Worm (Caenorhabditis elegans): ENCODE measurements around the gene sumv-2.

Gene sumv-2

DNA sequence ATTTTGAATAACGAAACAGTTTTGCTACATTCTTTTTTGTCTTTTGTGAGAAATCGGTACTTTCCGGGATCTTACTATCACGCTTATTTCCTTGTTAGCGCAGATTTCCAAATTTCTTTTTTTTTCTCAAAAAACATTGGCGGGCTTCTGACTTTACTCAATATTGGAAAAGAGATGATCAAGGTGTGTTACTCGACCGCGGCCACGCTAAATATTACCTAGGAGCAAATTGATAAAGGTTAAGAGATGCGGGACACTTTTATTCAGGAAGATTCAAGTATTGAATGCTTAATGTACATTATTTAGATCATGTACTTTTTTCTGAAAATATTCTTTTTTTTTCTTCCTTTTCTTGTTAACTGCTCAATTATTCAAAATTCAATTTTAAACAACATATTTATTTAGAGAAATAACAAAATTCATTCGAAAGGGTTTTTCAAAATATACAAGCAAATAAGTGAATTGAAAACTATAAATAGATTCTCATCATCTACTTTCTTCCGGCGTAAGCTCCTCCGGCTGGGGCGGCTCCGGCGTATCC, 30.0 kb downstream of the sumv-2 start:
- TF ChIP-seq nfya-1 (tag; optimal IDR thresholded peaks at IDR 0.05) (no peak), tbx-2 (tag; optimal IDR thresholded peaks at IDR 0.05) (no peak), fax-1 (tag; optimal IDR thresholded peaks at IDR 0.05) (no peak), ceh-19 (GFP tag; optimal IDR thresholded peaks at IDR 0.05) (no peak), ceh-45 (GFP tag; IDR thresholded peaks at IDR 0.05) (no peak)

DNA sequence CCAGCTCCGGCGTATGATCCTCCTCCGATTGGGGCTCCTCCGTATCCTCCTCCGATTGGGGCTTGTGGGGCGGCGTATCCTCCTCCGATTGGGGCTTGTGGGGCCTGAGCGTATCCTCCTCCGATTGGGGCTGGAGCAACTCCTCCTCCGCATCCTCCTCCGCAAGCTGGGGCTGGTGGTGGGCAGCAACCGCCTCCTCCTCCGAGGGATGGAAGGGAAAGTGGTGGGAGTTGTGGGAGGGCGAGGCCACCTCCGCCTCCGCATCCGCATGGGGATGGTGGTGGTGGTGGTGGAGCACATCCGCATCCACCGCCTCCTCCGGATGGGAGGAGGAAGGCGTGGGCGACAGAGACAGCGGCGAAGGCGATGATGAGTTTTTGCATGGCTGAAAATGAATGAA, 30.5 kb downstream of the sumv-2 start, which contains the start of gene F41F3.3:
TSS of gene F41F3.3 (minus strand) at position 383 of the 400 bp plus-strand sequence.
- TF ChIP-seq sox-4 (tag; optimal IDR thresholded peaks at IDR 0.05), result peak; percentile 43
- no peak for TF ChIP-seq pax-1 (tag; optimal IDR thresholded peaks at IDR 0.05)
- no peak for TF ChIP-seq ceh-30 (tag; optimal IDR thresholded peaks at IDR 0.05)
- TF ChIP-seq pag-3 (tag; optimal IDR thresholded peaks at IDR 0.05; ENCODE audit: borderline replicate concordance), result no peak
- peak; percentile 42 for TF ChIP-seq madf-2 (tag; optimal IDR thresholded peaks at IDR 0.05)
- no peak for TF ChIP-seq ceh-24 (tag; optimal IDR thresholded peaks at IDR 0.05)
- no peak for TF ChIP-seq Y22D7AL.16 (tag; optimal IDR thresholded peaks at IDR 0.05)
- peak; percentile 32 for TF ChIP-seq ceh-6 (GFP tag; optimal IDR thresholded peaks at IDR 0.05)
- peak; percentile 50 for TF ChIP-seq ref-2 (tag; optimal IDR thresholded peaks at IDR 0.05)
- no peak for TF ChIP-seq C38D4.7 (GFP tag; optimal IDR thresholded peaks at IDR 0.05)
- TF ChIP-seq K02D7.2 (tag; optimal IDR thresholded peaks at IDR 0.05), result peak; percentile 15
- TF ChIP-seq ceh-31 (tag; optimal IDR thresholded peaks at IDR 0.05), result peak; percentile 21
- no peak for TF ChIP-seq hlh-8 (tag; optimal IDR thresholded peaks at IDR 0.05)
- peak; percentile 24 for TF ChIP-seq gmeb-2 (tag; optimal IDR thresholded peaks at IDR 0.05)
- TF ChIP-seq pat-9 (tag; optimal IDR thresholded peaks at IDR 0.05), result no peak
- TF ChIP-seq mec-3 (tag; optimal IDR thresholded peaks at IDR 0.05; ENCODE audit: borderline replicate concordance), result peak; percentile 67
- no peak for TF ChIP-seq ama-1 (optimal IDR thresholded peaks at IDR 0.05)
- TF ChIP-seq ceh-9 (tag; optimal IDR thresholded peaks at IDR 0.05), result no peak
- TF ChIP-seq eyg-1 (tag; optimal IDR thresholded peaks at IDR 0.05), result no peak
- TF ChIP-seq unc-86 (tag; optimal IDR thresholded peaks at IDR 0.05), result no peak
- no peak for TF ChIP-seq hlh-30 (tag; optimal IDR thresholded peaks at IDR 0.05; ENCODE audit: insufficient read depth)
- TF ChIP-seq T23F11.4 (GFP tag; optimal IDR thresholded peaks at IDR 0.05), result peak; percentile 93
- no peak for TF ChIP-seq odd-2 (tag; optimal IDR thresholded peaks at IDR 0.05)
- no peak for TF ChIP-seq pqm-1 (tag; optimal IDR thresholded peaks at IDR 0.05)
- TF ChIP-seq elt-4 (tag; optimal IDR thresholded peaks at IDR 0.05), result no peak
- no peak for TF ChIP-seq fkh-6 (tag; optimal IDR thresholded peaks at IDR 0.05)
- no peak for TF ChIP-seq tbx-7 (tag; optimal IDR thresholded peaks at IDR 0.05)
- TF ChIP-seq ceh-22 (tag; optimal IDR thresholded peaks at IDR 0.05), result no peak
- no peak for TF ChIP-seq pha-2 (tag; optimal IDR thresholded peaks at IDR 0.05)
- no peak for TF ChIP-seq unc-42 (tag; optimal IDR thresholded peaks at IDR 0.05)
- TF ChIP-seq hlh-13 (GFP tag; optimal IDR thresholded peaks at IDR 0.05), result no peak
- TF ChIP-seq tbx-2 (tag; optimal IDR thresholded peaks at IDR 0.05), result no peak
- no peak for TF ChIP-seq fax-1 (tag; optimal IDR thresholded peaks at IDR 0.05)
- TF ChIP-seq syd-9 (tag; optimal IDR thresholded peaks at IDR 0.05), result no peak
- no peak for TF ChIP-seq ahr-1 (tag; optimal IDR thresholded peaks at IDR 0.05)
- TF ChIP-seq ceh-34 (tag; optimal IDR thresholded peaks at IDR 0.05), result no peak
- TF ChIP-seq zip-5 (tag; optimal IDR thresholded peaks at IDR 0.05), result no peak
- no peak for TF ChIP-seq nhr-232 (tag; optimal IDR thresholded peaks at IDR 0.05)
- no peak for TF ChIP-seq unc-3 (GFP tag; conservative IDR thresholded peaks at IDR 0.05)
- TF ChIP-seq unc-3 (tag; optimal IDR thresholded peaks at IDR 0.05), result no peak
- TF ChIP-seq sox-2 (GFP tag; IDR thresholded peaks at IDR 0.05), result no peak
- no peak for TF ChIP-seq fkh-10 (GFP tag; optimal IDR thresholded peaks at IDR 0.05)
- TF ChIP-seq F13H6.1 (tag; optimal IDR thresholded peaks at IDR 0.05), result peak; percentile 49
- no peak for TF ChIP-seq ttx-3 (tag; optimal IDR thresholded peaks at IDR 0.05)
- TF ChIP-seq hlh-6 (tag; optimal IDR thresholded peaks at IDR 0.05), result no peak
- no peak for TF ChIP-seq nhr-11 (tag; optimal IDR thresholded peaks at IDR 0.05)
- 0 out of 2 replicates have a peak, but pooled peaks have one; percentile 29 for TF ChIP-seq ceh-45 (GFP tag; IDR thresholded peaks at IDR 0.05)
- no peak for TF ChIP-seq ceh-48 (tag; optimal IDR thresholded peaks at IDR 0.05)
- TF ChIP-seq ztf-16 (tag; optimal IDR thresholded peaks at IDR 0.05), result peak; percentile 70
- no peak for TF ChIP-seq nfya-1 (tag; optimal IDR thresholded peaks at IDR 0.05)
